Worm (Caenorhabditis elegans): ENCODE data around the gene C04C11.1.

C04C11.1 gene

ce11 chrX:13974448-13975071 is 45.8 kb upstream of the C04C11.1 start:
- TF ChIP-seq lin-40 (tag; optimal IDR thresholded peaks at IDR 0.05) (peak; percentile 10), tbx-9 (tag; optimal IDR thresholded peaks at IDR 0.05; ENCODE audit: borderline replicate concordance) (no peak), somi-1 (GFP tag; optimal IDR thresholded peaks at IDR 0.05) (peak; percentile 1), nhr-80 (tag; optimal IDR thresholded peaks at IDR 0.05) (peak; percentile 28), akir-1 (GFP tag; optimal IDR thresholded peaks at IDR 0.05) (no peak)

- TF ChIP-seq cebp-1 (GFP tag; IDR thresholded peaks at IDR 0.05): no peak
- TF ChIP-seq cebp-1 (tag; optimal IDR thresholded peaks at IDR 0.05): peak; percentile 13
- peak; percentile 12 for TF ChIP-seq K12H6.12 (tag; optimal IDR thresholded peaks at IDR 0.05)
- no peak for TF ChIP-seq Y53G8AR.9 (GFP tag; conservative IDR thresholded peaks at IDR 0.05)
- no peak for TF ChIP-seq snpc-1.1 (tag; optimal IDR thresholded peaks at IDR 0.05; ENCODE audit: insufficient read depth)
- TF ChIP-seq aptf-2 (GFP tag; conservative IDR thresholded peaks at IDR 0.05): no peak
- TF ChIP-seq ztf-22 (GFP tag; optimal IDR thresholded peaks at IDR 0.05): no peak
- no peak for TF ChIP-seq rec-8 (tag; optimal IDR thresholded peaks at IDR 0.05)
- TF ChIP-seq lin-35 (GFP tag; optimal IDR thresholded peaks at IDR 0.05): peak in 1 of 3 experiments; percentile 17
Observed at ce11 chrX:13975314-13975713, 45.1 kb upstream of the C04C11.1 start, which contains the start of gene F48F7.5. F48F7.5 (plus strand) TSS chrX:13975653.

- no peak for TF ChIP-seq fkh-3 (tag; optimal IDR thresholded peaks at IDR 0.05)
- TF ChIP-seq die-1 (tag; optimal IDR thresholded peaks at IDR 0.05): no peak
- peak; percentile 11 for TF ChIP-seq ZK185.1 (tag; optimal IDR thresholded peaks at IDR 0.05; ENCODE audit: poor library complexity, severe bottlenecking)
- 0 out of 2 replicates have a peak, but pooled peaks have one; percentile 9 for TF ChIP-seq zfh-2 (GFP tag; conservative IDR thresholded peaks at IDR 0.05)
- no peak for TF ChIP-seq atf-7 (tag; optimal IDR thresholded peaks at IDR 0.05)
- TF ChIP-seq K12H6.12 (tag; optimal IDR thresholded peaks at IDR 0.05): peak; percentile 50
- TF ChIP-seq rpc-1 (optimal IDR thresholded peaks at IDR 0.05): no peak
- no peak for TF ChIP-seq rpc-1 (tag; optimal IDR thresholded peaks at IDR 0.05)
- TF ChIP-seq F37B4.10 (GFP tag; IDR thresholded peaks at IDR 0.05): no peak
- no peak for TF ChIP-seq F10E7.11 (tag; optimal IDR thresholded peaks at IDR 0.05)
- no peak for TF ChIP-seq mcd-1 (GFP tag; IDR thresholded peaks at IDR 0.05)
- no peak for TF ChIP-seq ceh-58 (GFP tag; IDR thresholded peaks at IDR 0.05)
- no peak for TF ChIP-seq T26A5.8 (tag; optimal IDR thresholded peaks at IDR 0.05)
- TF ChIP-seq ceh-91 (GFP tag; IDR thresholded peaks at IDR 0.05): no peak
- TF ChIP-seq akir-1 (GFP tag; optimal IDR thresholded peaks at IDR 0.05): no peak
- peak; percentile 17; the same call in 1 of the 2 replicates for TF ChIP-seq hmg-1.2 (GFP tag; IDR thresholded peaks at IDR 0.05)
- TF ChIP-seq ceh-27 (GFP tag; optimal IDR thresholded peaks at IDR 0.05): peak; percentile 54
- 0 out of 2 replicates have a peak, but pooled peaks have one; percentile 28 for TF ChIP-seq lin-26 (GFP tag; IDR thresholded peaks at IDR 0.05)
- peak; percentile 32 for TF ChIP-seq attf-5 (GFP tag; optimal IDR thresholded peaks at IDR 0.05)
- 0 out of 2 replicates have a peak, but pooled peaks have one; percentile 14 for TF ChIP-seq dox-1 (GFP tag; IDR thresholded peaks at IDR 0.05)
- TF ChIP-seq lin-35 (GFP tag; optimal IDR thresholded peaks at IDR 0.05): peak in 1 of 3 experiments; percentile 5
- TF ChIP-seq nhr-80 (tag; optimal IDR thresholded peaks at IDR 0.05): peak; percentile 3
- no peak for TF ChIP-seq Y67H2A.10 (GFP tag; conservative IDR thresholded peaks at IDR 0.05)
Observed at ce11 chrX:13977439-13978118, 42.8 kb upstream of the C04C11.1 start, which contains the start of gene F48F7.6. F48F7.6 (plus strand) TSS chrX:13977829.

All from whole organism, young adult.